Fruit fly (Drosophila melanogaster) whole organism, pupa: Measurements from ENCODE around the gene Teh1.

Experiments
- CG9948 ChIP-seq: fragments of 200-800 bp; sonication (Bioruptor generic); optimal IDR thresholded peaks from 2 replicates; lab custom pipeline; 2018; ENCODE audit warnings: missing biosample characterization, mild to moderate bottlenecking, missing genetic modification characterization, moderate library complexity
- gl ChIP-seq: fragments of 200-800 bp; sonication (Bioruptor generic); optimal IDR thresholded peaks from 2 replicates; lab custom pipeline; 2018; ENCODE audit warnings: missing biosample characterization, mild to moderate bottlenecking, missing genetic modification characterization

DNA sequence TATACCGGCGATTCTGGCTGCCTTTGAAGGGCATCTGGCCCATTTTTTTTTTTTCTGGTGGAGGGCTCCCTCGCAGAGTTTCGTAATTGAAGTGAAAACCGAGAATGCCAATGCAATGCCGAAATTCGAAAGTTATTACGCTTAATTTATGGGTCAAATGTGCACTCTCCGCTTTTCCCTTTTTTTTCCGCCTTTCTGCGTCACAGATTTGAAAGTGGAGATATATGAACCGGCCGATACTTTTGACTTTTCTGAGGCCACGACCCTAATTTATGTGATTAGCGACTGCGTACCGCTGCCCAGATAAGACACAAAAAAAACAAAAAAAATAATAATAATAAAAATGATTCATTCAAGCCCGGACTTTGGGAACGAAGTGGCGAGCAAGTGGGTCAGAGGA lies 29.6 kb upstream of the Teh1 start:
- TF ChIP-seq CG9948 (tag; lab: Kevin White, UChicago) (no peak), gl (tag; lab: Kevin White, UChicago) (no peak)
